Worm (Caenorhabditis elegans) whole organism, young adult: ENCODE results near the gene K04B12.2.

ENCODE experiments used
- B0261.1 ChIP-seq: sonication (generic microtip); optimal IDR thresholded peaks from 2 replicates; lab custom pipeline; 2016; ENCODE audit warnings: mild to moderate bottlenecking, missing genetic modification characterization, moderate library complexity, missing compliant biosample characterization
- C06A6.2 ChIP-seq: fragments of 200-800 bp; sonication (Bioruptor generic); conservative IDR thresholded peaks from 2 replicates; pipeline ENCODE4 v1.3.6; 2022; ENCODE audit warnings: missing genetic modification characterization, missing compliant biosample characterization
- C17E4.6 ChIP-seq: fragments of 200-800 bp; sonication (Bioruptor generic); IDR thresholded peaks from 2 replicates; pipeline ENCODE4 v1.3.6; 2022; ENCODE audit warnings: missing genetic modification reagents, missing genetic modification characterization, missing compliant biosample characterization
- F33H1.4 ChIP-seq: fragments of 200-800 bp; sonication (Bioruptor generic); IDR thresholded peaks from 2 replicates; pipeline ENCODE4 v1.3.6; 2022; ENCODE audit warnings: missing genetic modification reagents, missing genetic modification characterization, missing compliant biosample characterization
- F37B4.10 ChIP-seq: fragments of 200-800 bp; sonication (Bioruptor generic); IDR thresholded peaks from 2 replicates; pipeline ENCODE4 v1.3.6; 2022; ENCODE audit warnings: missing genetic modification characterization, missing compliant biosample characterization
- F49E8.2 ChIP-seq: sonication (generic microtip); optimal IDR thresholded peaks from 3 replicates; lab custom pipeline; 2017; ENCODE audit warnings: missing genetic modification characterization, mild to moderate bottlenecking, missing compliant biosample characterization, antibody characterized with exemption, moderate library complexity; ENCODE audit not compliant: insufficient read depth
- F52B5.7 ChIP-seq: sonication (generic microtip); optimal IDR thresholded peaks from 2 replicates; lab custom pipeline; 2016; ENCODE audit warnings: mild to moderate bottlenecking, missing genetic modification characterization, missing compliant biosample characterization
- F57C9.4 ChIP-seq: sonication (generic microtip); optimal IDR thresholded peaks from 2 replicates; lab custom pipeline; 2017; ENCODE audit warnings: mild to moderate bottlenecking, missing genetic modification characterization, missing compliant biosample characterization
- K12H6.12 ChIP-seq: fragments of 200-800 bp; sonication (Bioruptor generic); optimal IDR thresholded peaks from 2 replicates; lab custom pipeline; 2018; ENCODE audit warnings: mild to moderate bottlenecking, missing genetic modification characterization, missing compliant biosample characterization
- Y53G8AR.9 ChIP-seq: fragments of 200-800 bp; sonication (Bioruptor generic); conservative IDR thresholded peaks from 2 replicates; pipeline ENCODE4 v1.3.6; 2022; ENCODE audit warnings: missing genetic modification reagents, missing genetic modification characterization, missing compliant biosample characterization
- Y79H2A.3 ChIP-seq: fragments of 200-800 bp; sonication (Bioruptor generic); conservative IDR thresholded peaks from 2 replicates; pipeline ENCODE4 v1.3.6; 2022; ENCODE audit warnings: missing genetic modification reagents, missing genetic modification characterization, missing compliant biosample characterization
- ZK185.1 ChIP-seq: sonication (generic microtip); optimal IDR thresholded peaks from 2 replicates; lab custom pipeline; 2016; ENCODE audit warnings: mild to moderate bottlenecking, missing genetic modification characterization, missing compliant biosample characterization; ENCODE audit not compliant: poor library complexity, severe bottlenecking
- ccch-3 ChIP-seq: fragments of 200-800 bp; sonication (Bioruptor generic); optimal IDR thresholded peaks from 2 replicates; lab custom pipeline; 2018; ENCODE audit warnings: mild to moderate bottlenecking, missing genetic modification characterization, missing compliant biosample characterization
- ceh-100 ChIP-seq: fragments of 200-800 bp; sonication (Bioruptor generic); IDR thresholded peaks from 2 replicates; pipeline ENCODE4 v1.3.6; 2022; ENCODE audit warnings: missing genetic modification reagents, missing genetic modification characterization, missing compliant biosample characterization
- die-1 ChIP-seq: sonication (generic microtip); optimal IDR thresholded peaks from 2 replicates; lab custom pipeline; 2016; ENCODE audit warnings: missing genotype, mild to moderate bottlenecking, missing genetic modification characterization, missing compliant biosample characterization
- egl-18 ChIP-seq: fragments of 200-800 bp; sonication (Bioruptor generic); IDR thresholded peaks from 2 replicates; pipeline ENCODE4 v1.3.6; 2022; ENCODE audit warnings: missing genetic modification reagents, missing genetic modification characterization, missing compliant biosample characterization
- ets-4 ChIP-seq: fragments of 200-800 bp; sonication (Bioruptor generic); optimal IDR thresholded peaks from 2 replicates; lab custom pipeline; 2018; ENCODE audit warnings: mild to moderate bottlenecking, missing genetic modification characterization, missing compliant biosample characterization
- hlh-26 ChIP-seq: fragments of 200-800 bp; sonication (Bioruptor generic); conservative IDR thresholded peaks from 2 replicates; pipeline ENCODE4 v1.3.6; 2022; ENCODE audit warnings: missing genetic modification reagents, missing genetic modification characterization, missing compliant biosample characterization
- hmg-1.2 ChIP-seq: fragments of 200-800 bp; sonication (Bioruptor generic); IDR thresholded peaks from 2 replicates; pipeline ENCODE4 v1.3.6; 2022; ENCODE audit warnings: missing genetic modification reagents, missing genetic modification characterization, missing compliant biosample characterization
- hmg-20 ChIP-seq: fragments of 200-800 bp; sonication (Bioruptor generic); IDR thresholded peaks from 2 replicates; pipeline ENCODE4 v1.3.6; 2022; ENCODE audit warnings: missing genetic modification reagents, missing genetic modification characterization, missing compliant biosample characterization
- hsf-1 ChIP-seq: fragments of 200-800 bp; sonication (Bioruptor generic); IDR thresholded peaks from 2 replicates; pipeline ENCODE4 v1.3.6; 2022; ENCODE audit warnings: missing genetic modification reagents, missing genetic modification characterization, missing compliant biosample characterization
- lin-26 ChIP-seq: fragments of 200-800 bp; sonication (Bioruptor generic); IDR thresholded peaks from 2 replicates; pipeline ENCODE4 v1.3.6; 2022; ENCODE audit warnings: missing genetic modification reagents, missing genetic modification characterization, missing compliant biosample characterization
- lin-54 ChIP-seq: fragments of 200-800 bp; sonication (Bioruptor generic); optimal IDR thresholded peaks from 2 replicates; lab custom pipeline; 2018; ENCODE audit warnings: mild to moderate bottlenecking, missing genetic modification characterization, missing compliant biosample characterization
- madf-3 ChIP-seq: fragments of 200-800 bp; sonication (Bioruptor generic); IDR thresholded peaks from 2 replicates; pipeline ENCODE4 v1.3.6; 2022; ENCODE audit warnings: missing genetic modification reagents, missing genetic modification characterization, missing compliant biosample characterization
- madf-6 ChIP-seq: fragments of 200-800 bp; sonication (Bioruptor generic); IDR thresholded peaks from 2 replicates; pipeline ENCODE4 v1.3.6; 2022; ENCODE audit warnings: missing genetic modification reagents, missing genetic modification characterization, missing compliant biosample characterization
- mcd-1 ChIP-seq: fragments of 200-800 bp; sonication (Bioruptor generic); IDR thresholded peaks from 2 replicates; pipeline ENCODE4 v1.3.6; 2022; ENCODE audit warnings: missing genetic modification reagents, missing genetic modification characterization, missing compliant biosample characterization
- mxl-1 ChIP-seq: sonication (generic microtip); optimal IDR thresholded peaks from 2 replicates; lab custom pipeline; 2016; ENCODE audit warnings: missing genetic modification characterization, missing compliant biosample characterization
- nfya-1 ChIP-seq: sonication (generic microtip); optimal IDR thresholded peaks from 2 replicates; lab custom pipeline; 2017; ENCODE audit warnings: antibody characterized with exemption, missing compliant biosample characterization, missing genetic modification characterization, borderline replicate concordance; ENCODE audit not compliant: insufficient read depth
- nfya-2 ChIP-seq: fragments of 200-800 bp; sonication (Bioruptor generic); IDR thresholded peaks from 2 replicates; pipeline ENCODE4 v1.3.6; 2022; ENCODE audit warnings: missing genetic modification reagents, missing genetic modification characterization, missing compliant biosample characterization
- pha-4 ChIP-seq: fragments of 150-350 bp; sonication (generic microtip); optimal IDR thresholded peaks from 2 replicates; lab custom pipeline; 2014; ENCODE audit warnings: missing biosample characterization, missing genetic modification reagents, missing genetic modification characterization
- rpc-1 ChIP-seq, 2 experiments: fragments of 150-350 bp in 1 of 2; sonication (generic microtip) in 1 of 2; optimal IDR thresholded peaks; 2 replicates each; lab custom pipeline; 2014 to 2018; ENCODE audit warnings: missing biosample characterization in 1 of 2, missing genetic modification characterization in 1 of 2, missing genetic modification reagents in 1 of 2, missing genotype in 1 of 2
- sea-2 ChIP-seq: fragments of 200-800 bp; sonication (Bioruptor generic); IDR thresholded peaks from 2 replicates; pipeline ENCODE4 v1.3.6; 2022; ENCODE audit warnings: missing genetic modification characterization, missing compliant biosample characterization
- snpc-3.4 ChIP-seq: sonication (generic microtip); optimal IDR thresholded peaks from 2 replicates; lab custom pipeline; 2017; ENCODE audit warnings: missing genetic modification characterization, mild to moderate bottlenecking, missing compliant biosample characterization, antibody characterized with exemption, moderate library complexity, missing genotype, missing genetic modification reagents
- snpc-4 ChIP-seq, 5 experiments: fragments of 150-350 bp in 1 of 5; sonication (generic microtip) in 4 of 5; optimal IDR thresholded peaks; 2 replicates each; lab custom pipeline; 2014 to 2018; ENCODE audit warnings: missing genetic modification characterization in 5 of 5, missing biosample characterization in 3 of 5, antibody characterized with exemption in 2 of 5, mild to moderate bottlenecking in 2 of 5, missing compliant biosample characterization in 2 of 5, missing genotype in 2 of 5, moderate library complexity in 2 of 5, missing genetic modification reagents in 1 of 5
- somi-1 ChIP-seq: fragments of 200-800 bp; sonication (Bioruptor generic); optimal IDR thresholded peaks from 2 replicates; lab custom pipeline; 2018; ENCODE audit warnings: mild to moderate bottlenecking, missing genetic modification characterization, missing compliant biosample characterization
- tbp1 ChIP-seq: fragments of 200-800 bp; sonication (Bioruptor generic); optimal IDR thresholded peaks from 2 replicates; lab custom pipeline; 2018; ENCODE audit warnings: mild to moderate bottlenecking, missing genetic modification characterization, missing compliant biosample characterization
- unc-62 ChIP-seq: fragments of 150-350 bp; optimal IDR thresholded peaks from 2 replicates; lab custom pipeline; 2014; ENCODE audit warnings: missing biosample characterization, missing genetic modification reagents, missing genetic modification characterization
- zim-3 ChIP-seq: sonication (generic microtip); optimal IDR thresholded peaks from 2 replicates; lab custom pipeline; 2017; ENCODE audit warnings: mild to moderate bottlenecking, missing genetic modification characterization, moderate library complexity, missing compliant biosample characterization
- ztf-26 ChIP-seq: sonication (generic microtip); optimal IDR thresholded peaks from 2 replicates; lab custom pipeline; 2017; ENCODE audit warnings: missing genetic modification characterization, missing compliant biosample characterization
- ztf-6 ChIP-seq: fragments of 200-800 bp; sonication (Bioruptor generic); IDR thresholded peaks from 2 replicates; pipeline ENCODE4 v1.3.6; 2022; ENCODE audit warnings: missing genetic modification reagents, missing genetic modification characterization, missing compliant biosample characterization

Gene K04B12.2

ce11 chrII:14479583-14480245 lies 41.9 kb upstream of the K04B12.2 start, which contains the start of gene C13B4.1 (continued):
- TF ChIP-seq nfya-1 (tag; lab: Kevin White, UChicago), result no peak
- TF ChIP-seq F57C9.4 (tag; lab: Kevin White, UChicago), result no peak
- TF ChIP-seq Y53G8AR.9 (GFP tag; lab: Robert Waterston, UW), result no peak
- no peak for TF ChIP-seq C17E4.6 (GFP tag; lab: Robert Waterston, UW)
- TF ChIP-seq F37B4.10 (GFP tag; lab: Robert Waterston, UW), result no peak
- peak; percentile 36 for TF ChIP-seq snpc-3.4
- TF ChIP-seq tbp1 (GFP tag; lab: Kevin White, UChicago), result peak; percentile 26
- no peak for TF ChIP-seq hlh-26 (GFP tag; lab: Robert Waterston, UW)
- TF ChIP-seq ccch-3 (GFP tag; lab: Kevin White, UChicago), result no peak
- TF ChIP-seq ets-4 (GFP tag; lab: Kevin White, UChicago), result no peak
- TF ChIP-seq ZK185.1 (tag; lab: Kevin White, UChicago), result no peak
- no peak for TF ChIP-seq ztf-6 (GFP tag; lab: Robert Waterston, UW)
- TF ChIP-seq B0261.1 (tag; lab: Kevin White, UChicago), result no peak
- TF ChIP-seq pha-4 (tag; lab: Kevin White, UChicago), result no peak
- TF ChIP-seq F49E8.2 (tag; lab: Kevin White, UChicago), result peak; percentile 37
- no peak for TF ChIP-seq mxl-1 (tag; lab: Kevin White, UChicago)
- peak; percentile 80 for TF ChIP-seq madf-6 (GFP tag; lab: Robert Waterston, UW)
- peak; percentile 98 for TF ChIP-seq ceh-100
- no peak for TF ChIP-seq nfya-2 (GFP tag; lab: Robert Waterston, UW)
- TF ChIP-seq F52B5.7 (tag; lab: Kevin White, UChicago), result no peak
- TF ChIP-seq sea-2 (GFP tag; lab: Robert Waterston, UW), result no peak
- no peak for TF ChIP-seq die-1 (tag; lab: Kevin White, UChicago)
- TF ChIP-seq ztf-26 (tag; lab: Kevin White, UChicago), result no peak
- TF ChIP-seq F33H1.4, result peak; percentile 75
- peak; percentile 94 for TF ChIP-seq mcd-1
- no peak for TF ChIP-seq hsf-1 (GFP tag; lab: Robert Waterston, UW)
- TF ChIP-seq lin-26 (GFP tag; lab: Robert Waterston, UW), result no peak
- no peak for TF ChIP-seq zim-3 (tag; lab: Kevin White, UChicago)
- no peak for TF ChIP-seq unc-62 (GFP tag; lab: Kevin White, UChicago)
- TF ChIP-seq Y79H2A.3 (GFP tag; lab: Robert Waterston, UW), result no peak

ce11 chrII:14474700-14475099 lies 36.9 kb upstream of the K04B12.2 start:
- TF ChIP-seq lin-54 (GFP tag; lab: Kevin White, UChicago), result peak; percentile 18
- TF ChIP-seq rpc-1 (optimal IDR thresholded peaks at IDR 0.05; lab: Kevin White, UChicago), result peak; percentile 50
- peak; percentile 70 for TF ChIP-seq rpc-1 (tag; optimal IDR thresholded peaks at IDR 0.05; lab: Kevin White, UChicago)
- TF ChIP-seq snpc-4 (GFP tag; optimal IDR thresholded peaks at IDR 0.05; lab: Kevin White, UChicago), result no peak
- TF ChIP-seq snpc-4 (tag; optimal IDR thresholded peaks at IDR 0.05; lab: Kevin White, UChicago), result peak in 1 of 4 experiments; percentile 27
- TF ChIP-seq zim-3 (tag; lab: Kevin White, UChicago), result no peak
- peak; percentile 69 for TF ChIP-seq B0261.1 (tag; lab: Kevin White, UChicago)
- TF ChIP-seq sea-2 (GFP tag; lab: Robert Waterston, UW), result no peak
- no peak for TF ChIP-seq nfya-1 (tag; lab: Kevin White, UChicago)
- no peak for TF ChIP-seq K12H6.12 (tag; lab: Kevin White, UChicago)
- no peak for TF ChIP-seq C06A6.2 (GFP tag; lab: Robert Waterston, UW)
- TF ChIP-seq tbp1 (GFP tag; lab: Kevin White, UChicago), result peak; percentile 86
- no peak for TF ChIP-seq madf-3 (GFP tag; lab: Robert Waterston, UW)
- TF ChIP-seq hmg-1.2 (GFP tag; lab: Robert Waterston, UW), result peak; percentile 39
- TF ChIP-seq hmg-20, result no peak
- TF ChIP-seq egl-18 (GFP tag; lab: Robert Waterston, UW), result no peak
- TF ChIP-seq somi-1 (GFP tag; lab: Kevin White, UChicago), result no peak
- TF ChIP-seq mcd-1, result peak; percentile 44
